Worm (Caenorhabditis elegans): Measurements from ENCODE around the gene mks-3.

ce11 chrII:7593227-7593626, 9.8 kb upstream of the mks-3 start:
- TF ChIP-seq D2030.7 (GFP tag; IDR thresholded peaks at IDR 0.05) (no peak), lin-40 (tag; optimal IDR thresholded peaks at IDR 0.05) (no peak), snpc-1.3 (tag; optimal IDR thresholded peaks at IDR 0.05; ENCODE audit: insufficient read depth) (no peak), lsl-1 (GFP tag; optimal IDR thresholded peaks at IDR 0.05) (no peak), madf-3 (GFP tag; IDR thresholded peaks at IDR 0.05) (no peak)
